Worm (Caenorhabditis elegans) whole organism, L2 larva: ENCODE measurements around the gene ZK673.2.

Experiments
- ceh-82 ChIP-seq: fragments of 150-350 bp; optimal IDR thresholded peaks from 2 replicates; lab custom pipeline; 2014; ENCODE audit warnings: missing biosample characterization, missing genetic modification characterization
- crh-2 ChIP-seq: sonication (generic microtip); optimal IDR thresholded peaks from 2 replicates; lab custom pipeline; 2017; ENCODE audit warnings: missing biosample characterization, missing genetic modification characterization
- egl-27 ChIP-seq: sonication (generic microtip); optimal IDR thresholded peaks from 3 replicates; lab custom pipeline; 2017; ENCODE audit warnings: missing biosample characterization, missing genetic modification reagents, missing genetic modification characterization
- fos-1 ChIP-seq: fragments of 150-350 bp; optimal IDR thresholded peaks from 2 replicates; lab custom pipeline; 2014; ENCODE audit warnings: missing biosample characterization, missing genetic modification characterization
- lin-39 ChIP-seq: fragments of 150-350 bp; optimal IDR thresholded peaks from 2 replicates; lab custom pipeline; 2014; ENCODE audit warnings: missing biosample characterization, missing genetic modification reagents, missing genetic modification characterization
- lsy-2 ChIP-seq, 2 experiments: fragments of 150-350 bp in 1 of 2; sonication (generic microtip) in 1 of 2; optimal IDR thresholded peaks; 2 replicates each; lab custom pipeline; 2014 to 2017; ENCODE audit warnings: missing biosample characterization in 2 of 2, missing genetic modification characterization in 2 of 2
- nhr-12 ChIP-seq: fragments of 150-350 bp; optimal IDR thresholded peaks from 2 replicates; lab custom pipeline; 2014; ENCODE audit warnings: missing biosample characterization, missing genetic modification characterization
- nhr-237 ChIP-seq: fragments of 150-350 bp; optimal IDR thresholded peaks from 2 replicates; lab custom pipeline; 2014; ENCODE audit warnings: missing biosample characterization, missing genetic modification characterization
- snpc-4 ChIP-seq: fragments of 150-350 bp; optimal IDR thresholded peaks from 2 replicates; lab custom pipeline; 2014; ENCODE audit warnings: missing biosample characterization, missing genetic modification characterization
- unc-62 ChIP-seq: fragments of 150-350 bp; optimal IDR thresholded peaks from 2 replicates; lab custom pipeline; 2014; ENCODE audit warnings: missing biosample characterization, missing genetic modification reagents, missing genetic modification characterization
- ztf-1 ChIP-seq: fragments of 200-800 bp; sonication (Bioruptor generic); conservative IDR thresholded peaks from 2 replicates; pipeline ENCODE4 v1.3.6; 2022; ENCODE audit warnings: missing genetic modification characterization, missing compliant biosample characterization

- TF ChIP-seq nhr-12 (tag; lab: Kevin White, UChicago): no peak
- TF ChIP-seq unc-62: no peak
- TF ChIP-seq ceh-82 (tag; lab: Kevin White, UChicago): no peak
- no peak for TF ChIP-seq snpc-4 (tag; lab: Kevin White, UChicago)
- TF ChIP-seq nhr-237: no peak
- TF ChIP-seq egl-27: no peak
- TF ChIP-seq ztf-1: no peak
- no peak for TF ChIP-seq lin-39 (tag; lab: Kevin White, UChicago)
- no peak for TF ChIP-seq lsy-2 (tag; optimal IDR thresholded peaks at IDR 0.05; lab: Kevin White, UChicago)
- TF ChIP-seq fos-1 (tag; lab: Kevin White, UChicago): no peak
- TF ChIP-seq crh-2 (tag; lab: Kevin White, UChicago): no peak
These were observed 10.2 kb upstream of the ZK673.2 start for ce11 chrII:10437840-10438239.
